Fruit fly (Drosophila melanogaster): ENCODE results near the gene LysE.

Gene LysE

dm6 chr3L:1212571-1212970 lies at the start of gene LysE:
Gene LysE, plus strand, starts transcription at chr3L:1212827.
- TF ChIP-seq Dip2 (GFP tag; IDR thresholded peaks at IDR 0.05) (no peak), exex (tag; optimal IDR thresholded peaks at IDR 0.05) (peak; percentile 62), btn (GFP tag; optimal IDR thresholded peaks at IDR 0.05) (no peak), Mes4 (GFP tag; optimal IDR thresholded peaks at IDR 0.05) (no peak), Hey (tag; optimal IDR thresholded peaks at IDR 0.05) (peak; percentile 45), CG4424 (GFP tag; optimal IDR thresholded peaks at IDR 0.05) (no peak), Hr39 (optimal IDR thresholded peaks at IDR 0.05) (no peak), NfI (GFP tag; optimal IDR thresholded peaks at IDR 0.05) (no peak), grn (GFP tag; optimal IDR thresholded peaks at IDR 0.05) (peak; percentile 42), CG12744 (GFP tag; optimal IDR thresholded peaks at IDR 0.05) (no peak), CG18599 (GFP tag; optimal IDR thresholded peaks at IDR 0.05) (peak; percentile 21), aop (GFP tag; IDR thresholded peaks at IDR 0.05) (no peak), Dll (GFP tag; IDR thresholded peaks at IDR 0.05; ENCODE audit: partially characterized antibody) (no peak), CG15514 (GFP tag; optimal IDR thresholded peaks at IDR 0.05) (no peak), wdn (GFP tag; IDR thresholded peaks at IDR 0.05) (no peak), shn (GFP tag; optimal IDR thresholded peaks at IDR 0.05) (no peak), croc (GFP tag; conservative IDR thresholded peaks at IDR 0.05) (no peak), sug (tag; optimal IDR thresholded peaks at IDR 0.05) (peak; percentile 8), sens-2 (GFP tag; IDR thresholded peaks at IDR 0.05) (no peak)

dm6 chr3L:1165808-1166207 lies 46.8 kb upstream of the LysE start:
- TF ChIP-seq jumu (GFP tag; optimal IDR thresholded peaks at IDR 0.05): no peak
- TF ChIP-seq bcd (GFP tag; optimal IDR thresholded peaks at IDR 0.05): no peak
- no peak for TF ChIP-seq Abd-B (GFP tag; optimal IDR thresholded peaks at IDR 0.05)
- no peak for TF ChIP-seq CG3847 (GFP tag; IDR thresholded peaks at IDR 0.05)
- TF ChIP-seq Atf6 (GFP tag; IDR thresholded peaks at IDR 0.05): no peak
- TF ChIP-seq Drgx (GFP tag; IDR thresholded peaks at IDR 0.05): peak; percentile 52
- no peak for TF ChIP-seq abd-A (tag; optimal IDR thresholded peaks at IDR 0.05)
- no peak for TF ChIP-seq CG9609 (GFP tag; optimal IDR thresholded peaks at IDR 0.05)
- TF ChIP-seq CG31224 (GFP tag; IDR thresholded peaks at IDR 0.05): no peak
- TF ChIP-seq Asciz (GFP tag; optimal IDR thresholded peaks at IDR 0.05): no peak
- TF ChIP-seq en (GFP tag; optimal IDR thresholded peaks at IDR 0.05): no peak
- TF ChIP-seq zf30C (GFP tag; optimal IDR thresholded peaks at IDR 0.05): peak; percentile 71
- TF ChIP-seq unpg (GFP tag; optimal IDR thresholded peaks at IDR 0.05): peak; percentile 0
- no peak for TF ChIP-seq CG15696 (tag; optimal IDR thresholded peaks at IDR 0.05)
- TF ChIP-seq gce (GFP tag; IDR thresholded peaks at IDR 0.05): no peak
- TF ChIP-seq gem (tag; optimal IDR thresholded peaks at IDR 0.05): peak; percentile 21
- TF ChIP-seq Mrtf (GFP tag; IDR thresholded peaks at IDR 0.05): 0 out of 3 replicates have a peak, but pooled peaks have one; percentile 6
- TF ChIP-seq ken (GFP tag; IDR thresholded peaks at IDR 0.05): 0 out of 3 replicates have a peak, but pooled peaks have one; percentile 30
- TF ChIP-seq CG10654 (GFP tag; optimal IDR thresholded peaks at IDR 0.05): no peak
- no peak for TF ChIP-seq CG7357 (GFP tag; IDR thresholded peaks at IDR 0.05)
- TF ChIP-seq knrl (GFP tag; IDR thresholded peaks at IDR 0.05; ENCODE audit: partially characterized antibody): 0 out of 3 replicates have a peak, but pooled peaks have one; percentile 13
- TF ChIP-seq pnt (GFP tag; optimal IDR thresholded peaks at IDR 0.05): peak; percentile 20
- peak; percentile 92 for TF ChIP-seq CG8388 (GFP tag; optimal IDR thresholded peaks at IDR 0.05)
- TF ChIP-seq dysf (GFP tag; IDR thresholded peaks at IDR 0.05): 0 out of 3 replicates have a peak, but pooled peaks have one; percentile 30
- no peak for TF ChIP-seq Dll (GFP tag; IDR thresholded peaks at IDR 0.05; ENCODE audit: partially characterized antibody)
- no peak for TF ChIP-seq prd (optimal IDR thresholded peaks at IDR 0.05)
- TF ChIP-seq prd (GFP tag; IDR thresholded peaks at IDR 0.05): peak; percentile 10; the same call in 1 of the 3 replicates
- no peak for TF ChIP-seq Ada2b (GFP tag; IDR thresholded peaks at IDR 0.05)
- no peak for TF ChIP-seq CG3995 (GFP tag; optimal IDR thresholded peaks at IDR 0.05)
- TF ChIP-seq MESR4 (GFP tag; optimal IDR thresholded peaks at IDR 0.05): no peak
- TF ChIP-seq ERR (GFP tag; optimal IDR thresholded peaks at IDR 0.05): no peak
- peak; percentile 21 for TF ChIP-seq CG1603 (tag; optimal IDR thresholded peaks at IDR 0.05)
